Comparison of ENCODE assay signal across 1 fruit fly cellular context in the genomic region with DNA sequence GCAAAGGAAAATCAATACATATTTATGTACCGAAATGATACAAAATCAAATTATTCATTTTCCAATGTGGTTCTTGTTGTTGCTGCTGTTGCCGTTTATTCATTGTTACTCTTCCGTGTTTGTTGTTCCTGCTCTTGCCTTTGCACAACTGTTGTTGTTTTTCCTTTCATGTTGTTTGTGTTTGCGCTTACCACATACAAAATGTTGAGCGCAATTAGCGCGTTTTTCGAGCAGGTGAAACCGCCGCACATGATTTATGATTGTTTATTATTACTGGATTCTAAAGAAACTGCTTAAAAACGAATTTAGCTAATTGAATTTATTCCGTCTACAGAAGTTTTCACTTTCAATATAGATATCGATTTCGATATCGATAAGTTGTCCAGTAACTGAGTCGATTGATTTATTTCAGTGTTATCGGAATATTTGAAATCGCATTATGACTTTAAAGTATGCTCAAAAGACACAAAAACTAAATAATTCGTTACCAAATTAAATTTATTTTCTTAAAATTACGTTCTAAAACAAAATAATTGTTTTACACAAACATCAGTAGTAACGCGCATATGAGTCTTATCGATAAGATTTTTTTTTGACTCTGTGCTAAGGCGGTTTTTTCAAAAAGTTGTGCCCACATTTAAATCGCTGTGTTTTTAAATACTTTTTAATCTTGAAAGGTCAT.
TF ChIP-seq lines count a peak whose summit lies in the region.

A gene (minus strand): TSS at position 366 of the 682 bp plus-strand sequence.

TF ChIP-seq in whole organism, embryonic, 481 proteins besides CTCF, POLR2A, EP300 and RAD21 (continued from another document and continues in another):
- no peak for TF ChIP-seq psq (GFP tag; optimal IDR thresholded peaks at IDR 0.05; lab: Kevin White, UChicago)
- no peak for TF ChIP-seq Chrac-16 (GFP tag; optimal IDR thresholded peaks at IDR 0.05; lab: Kevin White, UChicago)
- TF ChIP-seq Lhr (GFP tag; optimal IDR thresholded peaks at IDR 0.05; lab: Kevin White, UChicago): no peak
- TF ChIP-seq CG2712 (tag; optimal IDR thresholded peaks at IDR 0.05; lab: Kevin White, UChicago): peak; percentile 49
- no peak for TF ChIP-seq CG43689 (GFP tag; IDR thresholded peaks at IDR 0.05; lab: Robert Waterston, UW)
- TF ChIP-seq nmo (GFP tag; optimal IDR thresholded peaks at IDR 0.05; lab: Kevin White, UChicago): peak; percentile 45
- TF ChIP-seq vnd (GFP tag; IDR thresholded peaks at IDR 0.05; lab: Robert Waterston, UW; ENCODE audit: partially characterized antibody): peak; percentile 76
- no peak for TF ChIP-seq Ptx1 (GFP tag; IDR thresholded peaks at IDR 0.05; lab: Robert Waterston, UW)
- no peak for TF ChIP-seq CG17385 (GFP tag; optimal IDR thresholded peaks at IDR 0.05; lab: Kevin White, UChicago)
- TF ChIP-seq CG13287 (GFP tag; IDR thresholded peaks at IDR 0.05; lab: Robert Waterston, UW; ENCODE audit: partially characterized antibody): peak; percentile 86
- no peak for TF ChIP-seq HLH54F (GFP tag; optimal IDR thresholded peaks at IDR 0.05; lab: Kevin White, UChicago)
- no peak for TF ChIP-seq Meics (GFP tag; optimal IDR thresholded peaks at IDR 0.05; lab: Kevin White, UChicago)
- TF ChIP-seq Xbp1 (GFP tag; optimal IDR thresholded peaks at IDR 0.05; lab: Kevin White, UChicago): no peak
- no peak for TF ChIP-seq CG7928 (GFP tag; optimal IDR thresholded peaks at IDR 0.05; lab: Kevin White, UChicago)
- no peak for TF ChIP-seq CG12071 (GFP tag; optimal IDR thresholded peaks at IDR 0.05; lab: Kevin White, UChicago)
- no peak for TF ChIP-seq cwo (GFP tag; optimal IDR thresholded peaks at IDR 0.05; lab: Kevin White, UChicago)
- TF ChIP-seq Doc3 (GFP tag; IDR thresholded peaks at IDR 0.05; lab: Robert Waterston, UW; ENCODE audit: partially characterized antibody): peak; percentile 78
- peak; percentile 20; the same call in 1 of the 2 replicates for TF ChIP-seq Atf6 (GFP tag; IDR thresholded peaks at IDR 0.05; lab: Robert Waterston, UW)
- TF ChIP-seq Vsx1 (GFP tag; optimal IDR thresholded peaks at IDR 0.05; lab: Kevin White, UChicago): peak; percentile 50
- TF ChIP-seq CG5245 (GFP tag; optimal IDR thresholded peaks at IDR 0.05; lab: Kevin White, UChicago): no peak
- TF ChIP-seq row (GFP tag; IDR thresholded peaks at IDR 0.05; lab: Robert Waterston, UW): no peak
- no peak for TF ChIP-seq Side (GFP tag; optimal IDR thresholded peaks at IDR 0.05; lab: Kevin White, UChicago)
- no peak for TF ChIP-seq CG4282 (GFP tag; optimal IDR thresholded peaks at IDR 0.05; lab: Kevin White, UChicago)
- TF ChIP-seq CG12299 (tag; optimal IDR thresholded peaks at IDR 0.05; lab: Kevin White, UChicago): no peak
- TF ChIP-seq CG13624 (GFP tag; optimal IDR thresholded peaks at IDR 0.05; lab: Kevin White, UChicago): no peak
- TF ChIP-seq Asciz (GFP tag; optimal IDR thresholded peaks at IDR 0.05; lab: Kevin White, UChicago): peak; percentile 8
- TF ChIP-seq sr (GFP tag; IDR thresholded peaks at IDR 0.05; lab: Robert Waterston, UW): no peak
- peak; percentile 100 for TF ChIP-seq Blimp-1 (GFP tag; optimal IDR thresholded peaks at IDR 0.05; lab: Kevin White, UChicago)
- TF ChIP-seq CG1233 (GFP tag; optimal IDR thresholded peaks at IDR 0.05; lab: Kevin White, UChicago): no peak
- no peak for TF ChIP-seq CG9727 (GFP tag; optimal IDR thresholded peaks at IDR 0.05; lab: Kevin White, UChicago)
- no peak for TF ChIP-seq CG13894 (tag; optimal IDR thresholded peaks at IDR 0.05; lab: Kevin White, UChicago)
- no peak for TF ChIP-seq z (GFP tag; IDR thresholded peaks at IDR 0.05; lab: Robert Waterston, UW)
- peak; percentile 2 for TF ChIP-seq cg (GFP tag; optimal IDR thresholded peaks at IDR 0.05; lab: Kevin White, UChicago)
- no peak for TF ChIP-seq CG7357 (GFP tag; IDR thresholded peaks at IDR 0.05; lab: Robert Waterston, UW)
- TF ChIP-seq CG31365 (tag; optimal IDR thresholded peaks at IDR 0.05; lab: Kevin White, UChicago): no peak
- no peak for TF ChIP-seq Poxn (GFP tag; IDR thresholded peaks at IDR 0.05; lab: Robert Waterston, UW)
- no peak for TF ChIP-seq GATAe (GFP tag; conservative IDR thresholded peaks at IDR 0.05; lab: Robert Waterston, UW)
- TF ChIP-seq emc (GFP tag; optimal IDR thresholded peaks at IDR 0.05; lab: Kevin White, UChicago): no peak
- no peak for TF ChIP-seq CG14667 (GFP tag; IDR thresholded peaks at IDR 0.05; lab: Robert Waterston, UW)
- TF ChIP-seq dysf (GFP tag; IDR thresholded peaks at IDR 0.05; lab: Robert Waterston, UW): no peak
- no peak for TF ChIP-seq tx (GFP tag; optimal IDR thresholded peaks at IDR 0.05; lab: Kevin White, UChicago)
- no peak for TF ChIP-seq CG3838 (GFP tag; optimal IDR thresholded peaks at IDR 0.05; lab: Kevin White, UChicago)
- no peak for TF ChIP-seq CG6272 (GFP tag; IDR thresholded peaks at IDR 0.05; lab: Robert Waterston, UW)
- no peak for TF ChIP-seq PHDP (tag; optimal IDR thresholded peaks at IDR 0.05; lab: Kevin White, UChicago)
- no peak for TF ChIP-seq eyg (GFP tag; optimal IDR thresholded peaks at IDR 0.05; lab: Kevin White, UChicago)
- no peak for TF ChIP-seq bab2 (GFP tag; optimal IDR thresholded peaks at IDR 0.05; lab: Kevin White, UChicago)
- no peak for TF ChIP-seq Ada2b (GFP tag; IDR thresholded peaks at IDR 0.05; lab: Robert Waterston, UW)
- TF ChIP-seq Elba2 (GFP tag; optimal IDR thresholded peaks at IDR 0.05; lab: Kevin White, UChicago): no peak
- TF ChIP-seq CG10147 (GFP tag; optimal IDR thresholded peaks at IDR 0.05; lab: Kevin White, UChicago): no peak
- TF ChIP-seq CG3281 (GFP tag; optimal IDR thresholded peaks at IDR 0.05; lab: Kevin White, UChicago): no peak
- TF ChIP-seq Gsc (GFP tag; IDR thresholded peaks at IDR 0.05; lab: Robert Waterston, UW): no peak
- TF ChIP-seq hth (optimal IDR thresholded peaks at IDR 0.05; lab: Kevin White, UChicago): no peak
- TF ChIP-seq zfh1 (GFP tag; IDR thresholded peaks at IDR 0.05; lab: Robert Waterston, UW): no peak
- TF ChIP-seq sob (GFP tag; IDR thresholded peaks at IDR 0.05; lab: Robert Waterston, UW): no peak
- no peak for TF ChIP-seq CG6765 (GFP tag; optimal IDR thresholded peaks at IDR 0.05; lab: Kevin White, UChicago)
- TF ChIP-seq Bgb (GFP tag; IDR thresholded peaks at IDR 0.05; lab: Robert Waterston, UW; ENCODE audit: partially characterized antibody): peak; percentile 78
- no peak for TF ChIP-seq dan (GFP tag; IDR thresholded peaks at IDR 0.05; lab: Robert Waterston, UW)
- no peak for TF ChIP-seq kni (GFP tag; optimal IDR thresholded peaks at IDR 0.05; lab: Kevin White, UChicago)
- no peak for TF ChIP-seq Awh (GFP tag; IDR thresholded peaks at IDR 0.05; lab: Robert Waterston, UW)
- TF ChIP-seq crol (GFP tag; IDR thresholded peaks at IDR 0.05; lab: Robert Waterston, UW): no peak
- peak; percentile 87 for TF ChIP-seq MESR4 (GFP tag; optimal IDR thresholded peaks at IDR 0.05; lab: Kevin White, UChicago)
- TF ChIP-seq Ravus (GFP tag; IDR thresholded peaks at IDR 0.05; lab: Robert Waterston, UW): no peak
- TF ChIP-seq zen (tag; optimal IDR thresholded peaks at IDR 0.05; lab: Kevin White, UChicago): no peak
- 0 out of 2 replicates have a peak, but pooled peaks have one; percentile 21 for TF ChIP-seq CG31441 (GFP tag; IDR thresholded peaks at IDR 0.05; lab: Robert Waterston, UW)
- no peak for TF ChIP-seq CG6854 (GFP tag; optimal IDR thresholded peaks at IDR 0.05; lab: Kevin White, UChicago)
- TF ChIP-seq CG14710 (tag; optimal IDR thresholded peaks at IDR 0.05; lab: Kevin White, UChicago): peak; percentile 64
- TF ChIP-seq CG15011 (GFP tag; optimal IDR thresholded peaks at IDR 0.05; lab: Kevin White, UChicago): no peak
- no peak for TF ChIP-seq Hey (tag; optimal IDR thresholded peaks at IDR 0.05; lab: Kevin White, UChicago)
- no peak for TF ChIP-seq CG13775 (GFP tag; optimal IDR thresholded peaks at IDR 0.05; lab: Kevin White, UChicago)
- TF ChIP-seq CG34224 (GFP tag; IDR thresholded peaks at IDR 0.05; lab: Robert Waterston, UW; ENCODE audit: partially characterized antibody): peak; percentile 86
- peak; percentile 27 for TF ChIP-seq CG17186 (GFP tag; optimal IDR thresholded peaks at IDR 0.05; lab: Kevin White, UChicago)
- TF ChIP-seq seq (GFP tag; IDR thresholded peaks at IDR 0.05; lab: Robert Waterston, UW): no peak
- TF ChIP-seq dpn (GFP tag; optimal IDR thresholded peaks at IDR 0.05; lab: Kevin White, UChicago): no peak
- TF ChIP-seq exex (tag; optimal IDR thresholded peaks at IDR 0.05; lab: Kevin White, UChicago): no peak
- no peak for TF ChIP-seq tio (GFP tag; optimal IDR thresholded peaks at IDR 0.05; lab: Kevin White, UChicago)
- TF ChIP-seq yki (optimal IDR thresholded peaks at IDR 0.05; lab: Kevin White, UChicago): no peak
- peak; percentile 23 for TF ChIP-seq Sox100B (GFP tag; optimal IDR thresholded peaks at IDR 0.05; lab: Kevin White, UChicago)
- no peak; the same call in 2 of the 3 replicates for TF ChIP-seq so (GFP tag; IDR thresholded peaks at IDR 0.05; lab: Robert Waterston, UW)
- no peak for TF ChIP-seq Rx (GFP tag; IDR thresholded peaks at IDR 0.05; lab: Robert Waterston, UW)
- TF ChIP-seq abd-A (tag; optimal IDR thresholded peaks at IDR 0.05; lab: Kevin White, UChicago): no peak
- no peak for TF ChIP-seq vfl (GFP tag; optimal IDR thresholded peaks at IDR 0.05; lab: Kevin White, UChicago)
- no peak for TF ChIP-seq az2 (GFP tag; optimal IDR thresholded peaks at IDR 0.05; lab: Kevin White, UChicago)
- no peak for TF ChIP-seq scrt (GFP tag; optimal IDR thresholded peaks at IDR 0.05; lab: Kevin White, UChicago)
- no peak for TF ChIP-seq kah (GFP tag; optimal IDR thresholded peaks at IDR 0.05; lab: Kevin White, UChicago)
- no peak for TF ChIP-seq al (GFP tag; IDR thresholded peaks at IDR 0.05; lab: Robert Waterston, UW)
- no peak for TF ChIP-seq Sry-β (GFP tag; optimal IDR thresholded peaks at IDR 0.05; lab: Kevin White, UChicago)
- peak; percentile 79 for TF ChIP-seq Scr (GFP tag; IDR thresholded peaks at IDR 0.05; lab: Robert Waterston, UW; ENCODE audit: partially characterized antibody)
- TF ChIP-seq CG10274 (GFP tag; optimal IDR thresholded peaks at IDR 0.05; lab: Kevin White, UChicago): no peak
- peak; percentile 63 for TF ChIP-seq inv (GFP tag; IDR thresholded peaks at IDR 0.05; lab: Robert Waterston, UW; ENCODE audit: partially characterized antibody)
- no peak for TF ChIP-seq CG9932 (GFP tag; IDR thresholded peaks at IDR 0.05; lab: Robert Waterston, UW)
- TF ChIP-seq dati (GFP tag; IDR thresholded peaks at IDR 0.05; lab: Robert Waterston, UW): no peak
- no peak for TF ChIP-seq CG5180 (GFP tag; optimal IDR thresholded peaks at IDR 0.05; lab: Kevin White, UChicago)
- no peak for TF ChIP-seq gcm (GFP tag; optimal IDR thresholded peaks at IDR 0.05; lab: Kevin White, UChicago)
- TF ChIP-seq CG1603 (tag; optimal IDR thresholded peaks at IDR 0.05; lab: Kevin White, UChicago): no peak
- TF ChIP-seq dmrt11E (tag; optimal IDR thresholded peaks at IDR 0.05; lab: Kevin White, UChicago): no peak
- no peak for TF ChIP-seq CG11560 (tag; IDR thresholded peaks at IDR 0.05; lab: Robert Waterston, UW)
- peak; percentile 22 for TF ChIP-seq CG30020 (tag; optimal IDR thresholded peaks at IDR 0.05; lab: Kevin White, UChicago)
- no peak for TF ChIP-seq CHES-1-like (GFP tag; optimal IDR thresholded peaks at IDR 0.05; lab: Kevin White, UChicago)
- TF ChIP-seq Dfd (GFP tag; optimal IDR thresholded peaks at IDR 0.05; lab: Kevin White, UChicago): no peak
- no peak for TF ChIP-seq CG6254 (GFP tag; optimal IDR thresholded peaks at IDR 0.05; lab: Kevin White, UChicago)
- no peak for TF ChIP-seq CG8290 (GFP tag; optimal IDR thresholded peaks at IDR 0.05; lab: Kevin White, UChicago)
- peak in 1 of 2 experiments; percentile 5 for TF ChIP-seq CG8290 (tag; optimal IDR thresholded peaks at IDR 0.05; lab: Kevin White, UChicago)
- TF ChIP-seq CG4424 (GFP tag; optimal IDR thresholded peaks at IDR 0.05; lab: Kevin White, UChicago): no peak
- no peak for TF ChIP-seq CG33213 (GFP tag; optimal IDR thresholded peaks at IDR 0.05; lab: Kevin White, UChicago)
- TF ChIP-seq sqz (GFP tag; optimal IDR thresholded peaks at IDR 0.05; lab: Kevin White, UChicago): peak; percentile 92
- no peak for TF ChIP-seq CG10565 (GFP tag; optimal IDR thresholded peaks at IDR 0.05; lab: Kevin White, UChicago)
- TF ChIP-seq wor (GFP tag; IDR thresholded peaks at IDR 0.05; lab: Robert Waterston, UW): no peak
- TF ChIP-seq Dip3 (GFP tag; optimal IDR thresholded peaks at IDR 0.05; lab: Kevin White, UChicago): no peak
- no peak for TF ChIP-seq B-H1 (GFP tag; IDR thresholded peaks at IDR 0.05; lab: Robert Waterston, UW)
- no peak for TF ChIP-seq CG10959 (GFP tag; IDR thresholded peaks at IDR 0.05; lab: Robert Waterston, UW)
- no peak for TF ChIP-seq CG11723 (GFP tag; optimal IDR thresholded peaks at IDR 0.05; lab: Kevin White, UChicago)
- no peak for TF ChIP-seq Ets65A (GFP tag; lab: Kevin White, UChicago)
- TF ChIP-seq CG16779 (GFP tag; IDR thresholded peaks at IDR 0.05; lab: Robert Waterston, UW): no peak
- TF ChIP-seq CG6683 (GFP tag; optimal IDR thresholded peaks at IDR 0.05; lab: Kevin White, UChicago): no peak
- TF ChIP-seq br (optimal IDR thresholded peaks at IDR 0.05; lab: Kevin White, UChicago): no peak
- TF ChIP-seq nom (GFP tag; optimal IDR thresholded peaks at IDR 0.05; lab: Kevin White, UChicago): no peak
- no peak for TF ChIP-seq gcm2 (GFP tag; optimal IDR thresholded peaks at IDR 0.05; lab: Kevin White, UChicago)
- no peak for TF ChIP-seq sim (GFP tag; IDR thresholded peaks at IDR 0.05; lab: Robert Waterston, UW)
- no peak for TF ChIP-seq CG31224 (GFP tag; IDR thresholded peaks at IDR 0.05; lab: Robert Waterston, UW)
- TF ChIP-seq Aef1 (GFP tag; IDR thresholded peaks at IDR 0.05; lab: Robert Waterston, UW): peak; percentile 48; the same call in 2 of the 3 replicates
- no peak for TF ChIP-seq chn (GFP tag; optimal IDR thresholded peaks at IDR 0.05; lab: Kevin White, UChicago)
- no peak for TF ChIP-seq CG17829 (tag; optimal IDR thresholded peaks at IDR 0.05; lab: Kevin White, UChicago)
- TF ChIP-seq C15 (GFP tag; IDR thresholded peaks at IDR 0.05; lab: Robert Waterston, UW): no peak
- no peak for TF ChIP-seq CG18011 (GFP tag; optimal IDR thresholded peaks at IDR 0.05; lab: Kevin White, UChicago)
- TF ChIP-seq H15 (GFP tag; IDR thresholded peaks at IDR 0.05; lab: Robert Waterston, UW): no peak
- no peak for TF ChIP-seq lilli (GFP tag; optimal IDR thresholded peaks at IDR 0.05; lab: Kevin White, UChicago)
- no peak for TF ChIP-seq CG11695 (GFP tag; IDR thresholded peaks at IDR 0.05; lab: Robert Waterston, UW)
- TF ChIP-seq aop (GFP tag; IDR thresholded peaks at IDR 0.05; lab: Robert Waterston, UW): no peak
- no peak for TF ChIP-seq CG4730 (GFP tag; IDR thresholded peaks at IDR 0.05; lab: Robert Waterston, UW)
- TF ChIP-seq CG8359 (GFP tag; optimal IDR thresholded peaks at IDR 0.05; lab: Kevin White, UChicago; ENCODE audit: borderline replicate concordance): no peak
